Fruit fly (Drosophila melanogaster): ENCODE results near the gene ppk19.

The ppk19 gene

dm6 chr3R:29625883-29626282 lies 46.4 kb upstream of the ppk19 start (continued):
- no peak for TF ChIP-seq bigmax (GFP tag; optimal IDR thresholded peaks at IDR 0.05)
- no peak for TF ChIP-seq D (optimal IDR thresholded peaks at IDR 0.05)
- TF ChIP-seq D (GFP tag; optimal IDR thresholded peaks at IDR 0.05): no peak
- no peak for TF ChIP-seq Bdp1 (GFP tag; optimal IDR thresholded peaks at IDR 0.05)
- no peak for TF ChIP-seq CG6654 (GFP tag; optimal IDR thresholded peaks at IDR 0.05)
- TF ChIP-seq Rfx (GFP tag; IDR thresholded peaks at IDR 0.05): peak; percentile 56
- no peak for TF ChIP-seq sna (GFP tag; IDR thresholded peaks at IDR 0.05; ENCODE audit: partially characterized antibody)
- TF ChIP-seq Ptx1 (GFP tag; IDR thresholded peaks at IDR 0.05): peak; percentile 34
- TF ChIP-seq sqz (GFP tag; optimal IDR thresholded peaks at IDR 0.05): no peak
- no peak for TF ChIP-seq p53 (GFP tag; optimal IDR thresholded peaks at IDR 0.05)
- no peak for TF ChIP-seq HLH54F (GFP tag; optimal IDR thresholded peaks at IDR 0.05)
- TF ChIP-seq CG34376 (GFP tag; optimal IDR thresholded peaks at IDR 0.05): no peak
- peak; percentile 25 for TF ChIP-seq scrt (GFP tag; optimal IDR thresholded peaks at IDR 0.05)
- peak; percentile 64 for TF ChIP-seq CG7839 (tag; optimal IDR thresholded peaks at IDR 0.05)
- no peak for TF ChIP-seq sens-2 (GFP tag; IDR thresholded peaks at IDR 0.05)
- TF ChIP-seq NC2β (GFP tag; optimal IDR thresholded peaks at IDR 0.05): no peak
- TF ChIP-seq otp (GFP tag; IDR thresholded peaks at IDR 0.05): 0 out of 3 replicates have a peak, but pooled peaks have one; percentile 45
- no peak for TF ChIP-seq CG6272 (GFP tag; IDR thresholded peaks at IDR 0.05)
- 0 out of 2 replicates have a peak, but pooled peaks have one; percentile 6 for TF ChIP-seq CG7372 (GFP tag; IDR thresholded peaks at IDR 0.05)
- TF ChIP-seq CG5953 (GFP tag; IDR thresholded peaks at IDR 0.05): no peak
- TF ChIP-seq NfI (GFP tag; optimal IDR thresholded peaks at IDR 0.05): no peak
- TF ChIP-seq zf30C (GFP tag; optimal IDR thresholded peaks at IDR 0.05): no peak
- TF ChIP-seq CG10979 (tag; optimal IDR thresholded peaks at IDR 0.05): peak; percentile 28
- no peak for TF ChIP-seq CG1233 (GFP tag; optimal IDR thresholded peaks at IDR 0.05)
- no peak for TF ChIP-seq lov (optimal IDR thresholded peaks at IDR 0.05)
- TF ChIP-seq lov (GFP tag; IDR thresholded peaks at IDR 0.05): 0 out of 3 replicates have a peak, but pooled peaks have one; percentile 19
- TF ChIP-seq CG16863 (GFP tag; optimal IDR thresholded peaks at IDR 0.05): no peak
- TF ChIP-seq HLH4C (GFP tag; IDR thresholded peaks at IDR 0.05; ENCODE audit: partially characterized antibody): no peak
- no peak for TF ChIP-seq CG8944 (GFP tag; optimal IDR thresholded peaks at IDR 0.05)
- no peak for TF ChIP-seq CHES-1-like (GFP tag; optimal IDR thresholded peaks at IDR 0.05)
- no peak for TF ChIP-seq CG7928 (GFP tag; optimal IDR thresholded peaks at IDR 0.05)
- TF ChIP-seq fd3F (GFP tag; optimal IDR thresholded peaks at IDR 0.05): peak; percentile 10
- peak; percentile 55; the same call in 1 of the 2 replicates for TF ChIP-seq ara (GFP tag; IDR thresholded peaks at IDR 0.05)
- no peak for TF ChIP-seq zen2 (GFP tag; IDR thresholded peaks at IDR 0.05; ENCODE audit: partially characterized antibody)
- peak in 1 of 2 experiments; percentile 26 for TF ChIP-seq Pdp1 (GFP tag; optimal IDR thresholded peaks at IDR 0.05)
- peak; percentile 40 for TF ChIP-seq az2 (GFP tag; optimal IDR thresholded peaks at IDR 0.05)
- TF ChIP-seq jumu (GFP tag; optimal IDR thresholded peaks at IDR 0.05): no peak
- peak; percentile 64; the same call in 1 of the 3 replicates for TF ChIP-seq CG11456 (GFP tag; IDR thresholded peaks at IDR 0.05)
- no peak for TF ChIP-seq CG6813 (GFP tag; optimal IDR thresholded peaks at IDR 0.05)
- no peak for TF ChIP-seq danr (GFP tag; IDR thresholded peaks at IDR 0.05)
- TF ChIP-seq CG8359 (GFP tag; optimal IDR thresholded peaks at IDR 0.05; ENCODE audit: borderline replicate concordance): no peak
- TF ChIP-seq gsb (GFP tag; IDR thresholded peaks at IDR 0.05): no peak
- no peak for TF ChIP-seq gfzf (GFP tag; optimal IDR thresholded peaks at IDR 0.05)
- TF ChIP-seq ATbp (GFP tag; optimal IDR thresholded peaks at IDR 0.05): peak; percentile 15
- TF ChIP-seq fu2 (GFP tag; optimal IDR thresholded peaks at IDR 0.05): no peak
- no peak for TF ChIP-seq her (GFP tag; optimal IDR thresholded peaks at IDR 0.05)
- TF ChIP-seq gcm (GFP tag; optimal IDR thresholded peaks at IDR 0.05): no peak
- no peak for TF ChIP-seq disco-r (GFP tag; optimal IDR thresholded peaks at IDR 0.05)
- TF ChIP-seq E2f2 (GFP tag; IDR thresholded peaks at IDR 0.05): peak; percentile 25; the same call in 1 of the 2 replicates
- peak; percentile 59 for TF ChIP-seq row (GFP tag; IDR thresholded peaks at IDR 0.05)
- TF ChIP-seq insv (GFP tag; optimal IDR thresholded peaks at IDR 0.05): no peak

All from whole organism, embryonic.